Fruit fly (Drosophila melanogaster) whole organism, embryonic: ENCODE data around the gene Ufd1.

ENCODE experiments used
- Atf6 ChIP-seq: fragments of 200-800 bp; sonication (Bioruptor generic); IDR thresholded peaks from 2 replicates; pipeline ENCODE4 v1.3.6; 2022; ENCODE audit warnings: missing biosample characterization, missing genetic modification characterization
- B-H1 ChIP-seq: fragments of 200-800 bp; sonication (Bioruptor generic); IDR thresholded peaks from 3 replicates; pipeline ENCODE4 v1.3.6; 2022; ENCODE audit warnings: missing biosample characterization, missing genetic modification characterization
- B-H2 ChIP-seq: fragments of 200-800 bp; sonication (Bioruptor generic); optimal IDR thresholded peaks from 2 replicates; lab custom pipeline; 2018; ENCODE audit warnings: missing biosample characterization, mild to moderate bottlenecking, missing genetic modification characterization
- C15 ChIP-seq: fragments of 200-800 bp; sonication (Bioruptor generic); IDR thresholded peaks from 3 replicates; pipeline ENCODE4 v1.3.6; 2022; ENCODE audit warnings: missing biosample characterization, missing genetic modification characterization
- CG11093 ChIP-seq: fragments of 200-800 bp; sonication (Bioruptor generic); IDR thresholded peaks from 3 replicates; pipeline ENCODE4 v1.3.6; 2022; ENCODE audit warnings: missing biosample characterization, missing genetic modification characterization
- CG15073 ChIP-seq: fragments of 200-800 bp; sonication (Bioruptor generic); optimal IDR thresholded peaks from 2 replicates; lab custom pipeline; 2016; ENCODE audit warnings: missing biosample characterization, missing genetic modification characterization
- CG1529 ChIP-seq: fragments of 200-800 bp; sonication (Bioruptor generic); optimal IDR thresholded peaks from 3 replicates; lab custom pipeline; 2018; ENCODE audit warnings: missing biosample characterization, missing genetic modification characterization
- CG1603 ChIP-seq: fragments of 200-800 bp; sonication (Bioruptor generic); optimal IDR thresholded peaks from 2 replicates; lab custom pipeline; 2019; ENCODE audit warnings: missing biosample characterization, mild to moderate bottlenecking, missing genetic modification characterization, moderate library complexity
- CG16815 ChIP-seq: fragments of 200-800 bp; sonication (Bioruptor generic); optimal IDR thresholded peaks from 3 replicates; lab custom pipeline; 2017; ENCODE audit warnings: missing biosample characterization, mild to moderate bottlenecking, missing genetic modification characterization
- CG17186 ChIP-seq: fragments of 200-800 bp; sonication (Bioruptor generic); optimal IDR thresholded peaks from 3 replicates; lab custom pipeline; 2017; ENCODE audit warnings: missing biosample characterization, missing genetic modification reagents, missing genetic modification characterization
- CG17361 ChIP-seq: fragments of 200-800 bp; sonication (Bioruptor generic); IDR thresholded peaks from 3 replicates; pipeline ENCODE4 v1.3.6; 2022; ENCODE audit warnings: missing biosample characterization, missing genetic modification characterization
- CG1792 ChIP-seq: fragments of 200-800 bp; sonication (Bioruptor generic); optimal IDR thresholded peaks from 2 replicates; lab custom pipeline; 2016; ENCODE audit warnings: missing biosample characterization, missing genetic modification characterization
- CG4820 ChIP-seq: fragments of 200-800 bp; sonication (Bioruptor generic); optimal IDR thresholded peaks from 3 replicates; lab custom pipeline; 2016; ENCODE audit warnings: missing biosample characterization, missing genetic modification characterization
- CG5245 ChIP-seq: fragments of 200-800 bp; sonication (Bioruptor generic); optimal IDR thresholded peaks from 3 replicates; lab custom pipeline; 2016; ENCODE audit warnings: missing biosample characterization, missing genetic modification characterization
- CG6765 ChIP-seq: fragments of 200-800 bp; sonication (Bioruptor generic); optimal IDR thresholded peaks from 3 replicates; lab custom pipeline; 2017; ENCODE audit warnings: missing biosample characterization, mild to moderate bottlenecking, missing genetic modification characterization
- CG6791 ChIP-seq: fragments of 200-800 bp; sonication (Bioruptor generic); IDR thresholded peaks from 3 replicates; pipeline ENCODE4 v1.3.6; 2022; ENCODE audit warnings: missing biosample characterization, missing genetic modification characterization; ENCODE audit not compliant: partially characterized antibody
- CG7786 ChIP-seq: fragments of 200-800 bp; sonication (Bioruptor generic); optimal IDR thresholded peaks from 2 replicates; lab custom pipeline; 2016; ENCODE audit warnings: missing biosample characterization, missing genetic modification characterization
- CG9727 ChIP-seq: fragments of 200-800 bp; sonication (Bioruptor generic); optimal IDR thresholded peaks from 3 replicates; lab custom pipeline; 2017; ENCODE audit warnings: missing biosample characterization, mild to moderate bottlenecking, missing genetic modification characterization
- CHES-1-like ChIP-seq: fragments of 200-800 bp; sonication (Bioruptor generic); optimal IDR thresholded peaks from 2 replicates; lab custom pipeline; 2016; ENCODE audit warnings: missing biosample characterization, missing genetic modification characterization
- Fer1 ChIP-seq: fragments of 200-800 bp; sonication (Bioruptor generic); optimal IDR thresholded peaks from 2 replicates; lab custom pipeline; 2017; ENCODE audit warnings: missing biosample characterization, mild to moderate bottlenecking, missing genetic modification characterization
- Fer2 ChIP-seq: fragments of 200-800 bp; sonication (Bioruptor generic); optimal IDR thresholded peaks from 2 replicates; lab custom pipeline; 2018; ENCODE audit warnings: missing biosample characterization, mild to moderate bottlenecking, missing genetic modification characterization, moderate library complexity
- Gsc ChIP-seq: fragments of 200-800 bp; sonication (Bioruptor generic); IDR thresholded peaks from 2 replicates; pipeline ENCODE4 v1.3.6; 2022; ENCODE audit warnings: missing biosample characterization, missing genetic modification characterization
- Hmr ChIP-seq: fragments of 200-800 bp; sonication (Bioruptor generic); optimal IDR thresholded peaks from 3 replicates; lab custom pipeline; 2017; ENCODE audit warnings: mild to moderate bottlenecking, missing biosample characterization, missing genetic modification reagents, missing genetic modification characterization
- MESR4 ChIP-seq: fragments of 200-800 bp; sonication (Bioruptor generic); optimal IDR thresholded peaks from 2 replicates; lab custom pipeline; 2018; ENCODE audit warnings: missing biosample characterization, mild to moderate bottlenecking, missing genetic modification characterization, moderate library complexity
- Max ChIP-seq: fragments of 200-800 bp; sonication (Bioruptor generic); optimal IDR thresholded peaks from 2 replicates; lab custom pipeline; 2016; ENCODE audit warnings: missing biosample characterization, mild to moderate bottlenecking, missing genetic modification characterization
- Meics ChIP-seq: fragments of 200-800 bp; sonication (Bioruptor generic); optimal IDR thresholded peaks from 2 replicates; lab custom pipeline; 2017; ENCODE audit warnings: missing biosample characterization, mild to moderate bottlenecking, missing genetic modification characterization
- Opbp ChIP-seq: fragments of 200-800 bp; sonication (Bioruptor generic); IDR thresholded peaks from 3 replicates; pipeline ENCODE4 v1.3.6; 2022; ENCODE audit warnings: missing biosample characterization, missing genetic modification characterization; ENCODE audit not compliant: partially characterized antibody
- PHDP ChIP-seq: fragments of 200-800 bp; sonication (Bioruptor generic); optimal IDR thresholded peaks from 3 replicates; lab custom pipeline; 2018; ENCODE audit warnings: missing biosample characterization, mild to moderate bottlenecking, missing genetic modification characterization, moderate library complexity
- aop ChIP-seq: fragments of 200-800 bp; sonication (Bioruptor generic); IDR thresholded peaks from 2 replicates; pipeline ENCODE4 v1.3.6; 2022; ENCODE audit warnings: missing biosample characterization, missing genetic modification characterization
- ara ChIP-seq: fragments of 200-800 bp; sonication (Bioruptor generic); IDR thresholded peaks from 2 replicates; pipeline ENCODE4 v1.3.6; 2022; ENCODE audit warnings: missing biosample characterization, missing genetic modification characterization
- bigmax ChIP-seq: fragments of 200-800 bp; sonication (Bioruptor generic); optimal IDR thresholded peaks from 2 replicates; lab custom pipeline; 2018; ENCODE audit warnings: missing biosample characterization, mild to moderate bottlenecking, missing genetic modification characterization
- cato ChIP-seq: fragments of 200-800 bp; sonication (Bioruptor generic); optimal IDR thresholded peaks from 2 replicates; lab custom pipeline; 2016; ENCODE audit warnings: missing biosample characterization, missing genetic modification characterization, borderline replicate concordance
- cwo ChIP-seq: fragments of 200-800 bp; sonication (Bioruptor generic); optimal IDR thresholded peaks from 3 replicates; lab custom pipeline; 2017; ENCODE audit warnings: missing biosample characterization, missing genetic modification characterization, mild to moderate bottlenecking, moderate library complexity, missing genetic modification reagents
- disco-r ChIP-seq: fragments of 200-800 bp; sonication (Bioruptor generic); optimal IDR thresholded peaks from 2 replicates; lab custom pipeline; 2016; ENCODE audit warnings: missing biosample characterization, missing genetic modification characterization
- dpn ChIP-seq, 2 experiments: fragments of 200-800 bp; sonication (Bioruptor generic); optimal IDR thresholded peaks; 3 replicates each; lab custom pipeline; 2016; ENCODE audit warnings: missing biosample characterization in 2 of 2, missing genetic modification characterization in 2 of 2
- ems ChIP-seq: fragments of 200-800 bp; sonication (Bioruptor generic); optimal IDR thresholded peaks from 3 replicates; lab custom pipeline; 2016; ENCODE audit warnings: missing biosample characterization, missing genetic modification characterization
- fd3F ChIP-seq: fragments of 200-800 bp; sonication (Bioruptor generic); optimal IDR thresholded peaks from 2 replicates; lab custom pipeline; 2018; ENCODE audit warnings: missing biosample characterization, mild to moderate bottlenecking, missing genetic modification characterization, moderate library complexity
- gro ChIP-seq: fragments of 200-800 bp; sonication (Bioruptor generic); optimal IDR thresholded peaks from 2 replicates; lab custom pipeline; 2016; ENCODE audit warnings: missing biosample characterization, missing genetic modification characterization
- hbn ChIP-seq: fragments of 200-800 bp; sonication (Bioruptor generic); IDR thresholded peaks from 2 replicates; pipeline ENCODE4 v1.3.6; 2022; ENCODE audit warnings: missing biosample characterization, missing genetic modification characterization; ENCODE audit not compliant: partially characterized antibody
- ind ChIP-seq: fragments of 200-800 bp; sonication (Bioruptor generic); optimal IDR thresholded peaks from 3 replicates; lab custom pipeline; 2016; ENCODE audit warnings: missing biosample characterization, missing genetic modification characterization
- lilli ChIP-seq: fragments of 200-800 bp; sonication (Bioruptor generic); optimal IDR thresholded peaks from 3 replicates; lab custom pipeline; 2016; ENCODE audit warnings: missing biosample characterization, missing genetic modification characterization
- otp ChIP-seq: fragments of 200-800 bp; sonication (Bioruptor generic); IDR thresholded peaks from 3 replicates; pipeline ENCODE4, ENCODE4 v1.3.6; 2022; ENCODE audit warnings: missing biosample characterization, missing genetic modification characterization
- p53 ChIP-seq: fragments of 200-800 bp; sonication (Bioruptor generic); optimal IDR thresholded peaks from 2 replicates; lab custom pipeline; 2016; ENCODE audit warnings: missing biosample characterization, missing genetic modification characterization
- pho ChIP-seq: fragments of 200-800 bp; sonication (Bioruptor generic); optimal IDR thresholded peaks from 2 replicates; lab custom pipeline; 2016; ENCODE audit warnings: missing biosample characterization, missing genetic modification characterization
- run ChIP-seq: fragments of 200-800 bp; sonication (Bioruptor generic); optimal IDR thresholded peaks from 3 replicates; lab custom pipeline; 2018; ENCODE audit warnings: missing biosample characterization, mild to moderate bottlenecking, missing genetic modification characterization
- salm ChIP-seq: fragments of 200-800 bp; sonication (Bioruptor generic); optimal IDR thresholded peaks from 2 replicates; lab custom pipeline; 2018; ENCODE audit warnings: missing biosample characterization, mild to moderate bottlenecking, missing genetic modification characterization
- seq ChIP-seq: fragments of 200-800 bp; sonication (Bioruptor generic); IDR thresholded peaks from 2 replicates; pipeline ENCODE4 v1.3.6; 2022; ENCODE audit warnings: missing biosample characterization, missing genetic modification characterization
- vvl ChIP-seq: fragments of 200-800 bp; sonication (Bioruptor generic); IDR thresholded peaks from 2 replicates; pipeline ENCODE4 v1.3.6; 2022; ENCODE audit warnings: missing biosample characterization, missing genetic modification characterization
- zfh2 ChIP-seq: fragments of 200-800 bp; sonication (Bioruptor generic); optimal IDR thresholded peaks from 2 replicates; lab custom pipeline; 2016; ENCODE audit warnings: missing biosample characterization, missing genetic modification characterization

Ufd1 gene

DNA sequence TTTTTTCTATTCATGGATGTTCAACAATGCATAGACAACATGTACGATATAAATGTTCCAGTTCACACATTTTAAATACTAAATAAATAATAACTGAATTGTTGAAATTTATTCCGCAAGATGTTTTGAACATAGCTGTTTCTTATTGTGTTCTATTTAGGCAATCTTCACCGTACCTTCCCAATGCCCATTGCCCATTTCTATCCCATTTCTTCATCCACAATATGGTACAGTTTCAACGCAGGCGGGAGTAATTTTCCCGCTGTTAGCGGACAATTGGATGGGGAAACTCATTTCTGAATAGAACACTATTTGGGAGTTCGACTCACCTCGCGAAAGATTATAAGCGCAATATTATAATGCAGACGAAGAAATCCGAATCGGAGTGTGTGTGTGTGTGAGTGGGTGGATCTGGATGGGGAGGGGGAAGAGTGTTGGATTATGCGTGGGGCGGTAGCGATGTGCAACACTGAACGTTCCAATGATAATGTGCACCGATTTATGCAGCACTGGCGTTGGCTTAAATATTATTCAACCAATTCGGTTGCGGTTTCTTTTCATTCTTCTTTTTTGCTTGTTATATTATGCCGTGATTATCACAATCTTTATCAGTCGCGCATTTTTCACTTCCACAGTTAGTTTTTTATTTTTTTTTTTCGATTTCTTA lies 30.9 kb downstream of the Ufd1 start (continued):
- TF ChIP-seq CG9727 (GFP tag; lab: Kevin White, UChicago) (peak; percentile 47), Opbp (GFP tag; lab: Robert Waterston, UW) (peak; percentile 42; the same call in 1 of the 3 replicates), Meics (GFP tag; lab: Kevin White, UChicago) (peak; percentile 41), vvl (GFP tag; lab: Robert Waterston, UW) (peak; percentile 79), CG17186 (GFP tag; lab: Kevin White, UChicago) (peak; percentile 27), CHES-1-like (GFP tag; lab: Kevin White, UChicago) (peak; percentile 63), bigmax (no peak), salm (tag; lab: Kevin White, UChicago) (no peak), MESR4 (GFP tag; lab: Kevin White, UChicago) (no peak), B-H2 (GFP tag; lab: Kevin White, UChicago) (no peak), CG15073 (GFP tag; lab: Kevin White, UChicago) (no peak), aop (GFP tag; lab: Robert Waterston, UW) (no peak), ems (GFP tag; lab: Kevin White, UChicago) (peak; percentile 41), PHDP (tag; lab: Kevin White, UChicago) (no peak), run (tag; lab: Kevin White, UChicago) (no peak), Gsc (GFP tag; lab: Robert Waterston, UW) (no peak), otp (no peak; the same call in 2 of the 3 replicates), CG4820 (peak; percentile 39), CG6765 (GFP tag; lab: Kevin White, UChicago) (no peak), Fer1 (GFP tag; lab: Kevin White, UChicago) (no peak), gro (GFP tag; lab: Kevin White, UChicago) (peak; percentile 47), ara (GFP tag; lab: Robert Waterston, UW) (peak; percentile 52), CG16815 (GFP tag; lab: Kevin White, UChicago) (peak; percentile 37), C15 (GFP tag; lab: Robert Waterston, UW) (no peak), CG1529 (GFP tag; lab: Kevin White, UChicago) (peak; percentile 3), CG6791 (peak; percentile 37; the same call in 1 of the 3 replicates), CG5245 (GFP tag; lab: Kevin White, UChicago) (peak; percentile 29), dpn (GFP tag; optimal IDR thresholded peaks at IDR 0.05; lab: Kevin White, UChicago) (peak; percentile 68 to 74), B-H1 (GFP tag; lab: Robert Waterston, UW) (no peak), Fer2 (tag; lab: Kevin White, UChicago) (no peak), zfh2 (GFP tag; lab: Kevin White, UChicago) (peak; percentile 51)

DNA sequence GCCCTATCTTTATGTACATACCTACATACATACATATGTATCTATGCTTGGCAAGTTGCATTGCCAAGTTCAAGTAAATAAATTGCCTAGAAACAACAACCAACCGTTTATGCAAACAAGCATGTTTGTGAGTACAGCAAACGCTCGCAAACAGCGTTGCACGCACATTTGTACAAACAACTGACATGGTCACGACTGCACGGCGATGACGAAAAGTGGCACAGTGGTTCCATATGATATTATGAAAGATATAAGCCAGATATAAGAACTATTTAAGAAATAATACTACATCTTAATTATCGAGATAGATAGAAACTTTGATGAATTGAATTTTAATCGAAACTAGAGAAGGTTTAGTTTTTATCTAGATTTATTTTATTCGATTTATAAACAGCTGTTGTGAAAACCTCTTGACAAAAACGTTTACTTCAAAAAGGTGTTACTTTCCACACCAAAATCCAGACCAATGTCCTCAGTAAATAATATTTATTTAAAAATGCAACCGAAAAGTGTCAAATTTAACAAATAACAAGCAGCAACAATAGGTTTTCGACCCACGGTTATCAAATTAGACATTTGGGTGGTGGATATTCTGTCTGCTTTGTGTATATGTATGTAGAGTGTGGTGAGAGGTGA lies 33.1 kb downstream of the Ufd1 start:
- peak; percentile 71 for TF ChIP-seq CG1603
- TF ChIP-seq Max (GFP tag; lab: Kevin White, UChicago): peak; percentile 93
- TF ChIP-seq cato: peak; percentile 82
- TF ChIP-seq CG17361 (GFP tag; lab: Robert Waterston, UW): peak; percentile 98
- peak; percentile 77 for TF ChIP-seq CG1792 (GFP tag; lab: Kevin White, UChicago)
- TF ChIP-seq fd3F: peak; percentile 75
- TF ChIP-seq ind: peak; percentile 87
- peak; percentile 89 for TF ChIP-seq lilli (GFP tag; lab: Kevin White, UChicago)
- peak; percentile 69 for TF ChIP-seq pho (GFP tag; lab: Kevin White, UChicago)
- TF ChIP-seq CG11093: peak; percentile 72
- TF ChIP-seq disco-r (GFP tag; lab: Kevin White, UChicago): peak; percentile 73
- TF ChIP-seq hbn: no peak
- peak; percentile 63 for TF ChIP-seq CG7786 (GFP tag; lab: Kevin White, UChicago)
- peak; percentile 87 for TF ChIP-seq cwo
- peak; percentile 83; the same call in 1 of the 2 replicates for TF ChIP-seq Atf6
- peak; percentile 39 for TF ChIP-seq p53
- TF ChIP-seq seq (GFP tag; lab: Robert Waterston, UW): peak; percentile 85
- peak; percentile 89 for TF ChIP-seq Hmr (GFP tag; lab: Kevin White, UChicago)
